Fruit fly (Drosophila melanogaster) whole organism, prepupa: ENCODE results near the gene CG32817.

Experiments
- Blimp-1 ChIP-seq: fragments of 200-800 bp; sonication (Bioruptor generic); optimal IDR thresholded peaks from 3 replicates; lab custom pipeline; 2017; ENCODE audit warnings: missing biosample characterization, missing genetic modification characterization, mild to moderate bottlenecking, moderate library complexity, missing genetic modification reagents
- CG10631 ChIP-seq: fragments of 200-800 bp; sonication (Bioruptor generic); optimal IDR thresholded peaks from 2 replicates; lab custom pipeline; 2016; ENCODE audit warnings: missing biosample characterization, missing genetic modification characterization
- CG10669 ChIP-seq: fragments of 200-800 bp; sonication (Bioruptor generic); optimal IDR thresholded peaks from 3 replicates; lab custom pipeline; 2018; ENCODE audit warnings: missing biosample characterization, mild to moderate bottlenecking, missing genetic modification characterization, moderate library complexity
- CG11294 ChIP-seq: fragments of 200-800 bp; sonication (Bioruptor generic); IDR thresholded peaks from 2 replicates; pipeline ENCODE4 v1.3.6; 2022; ENCODE audit warnings: missing biosample characterization, missing genetic modification characterization
- CG11762 ChIP-seq: fragments of 200-800 bp; sonication (Bioruptor generic); optimal IDR thresholded peaks from 3 replicates; lab custom pipeline; 2016; ENCODE audit warnings: missing biosample characterization, missing genetic modification characterization; ENCODE audit not compliant: insufficient read depth
- CG11902 ChIP-seq: fragments of 200-800 bp; sonication (Bioruptor generic); optimal IDR thresholded peaks from 3 replicates; lab custom pipeline; 2016; ENCODE audit warnings: missing biosample characterization, missing genetic modification characterization
- CG1621 ChIP-seq: fragments of 200-800 bp; sonication (Bioruptor generic); optimal IDR thresholded peaks from 3 replicates; lab custom pipeline; 2018; ENCODE audit warnings: missing biosample characterization, mild to moderate bottlenecking, missing genetic modification characterization
- CG16779 ChIP-seq: fragments of 200-800 bp; sonication (Bioruptor generic); optimal IDR thresholded peaks from 3 replicates; lab custom pipeline; 2017; ENCODE audit warnings: missing biosample characterization, mild to moderate bottlenecking, missing genetic modification characterization
- CG3032 ChIP-seq: fragments of 200-800 bp; optimal IDR thresholded peaks from 2 replicates; lab custom pipeline; 2019; ENCODE audit warnings: missing biosample characterization, mild to moderate bottlenecking, missing genetic modification characterization, moderate library complexity
- CG31627 ChIP-seq: fragments of 200-800 bp; sonication (Bioruptor generic); optimal IDR thresholded peaks from 3 replicates; lab custom pipeline; 2016; ENCODE audit warnings: missing biosample characterization, missing genetic modification characterization
- CG32006 ChIP-seq: fragments of 200-800 bp; sonication (Bioruptor generic); optimal IDR thresholded peaks from 3 replicates; lab custom pipeline; 2017; ENCODE audit warnings: missing biosample characterization, mild to moderate bottlenecking, missing genetic modification characterization
- CG34406 ChIP-seq: fragments of 200-800 bp; sonication (Bioruptor generic); optimal IDR thresholded peaks from 3 replicates; lab custom pipeline; 2016; ENCODE audit warnings: missing biosample characterization, missing genetic modification characterization
- CG3919 ChIP-seq: fragments of 200-800 bp; sonication (Bioruptor generic); optimal IDR thresholded peaks from 3 replicates; lab custom pipeline; 2016; ENCODE audit warnings: missing biosample characterization, missing genetic modification characterization
- CG4318 ChIP-seq: fragments of 200-800 bp; sonication (Bioruptor generic); optimal IDR thresholded peaks from 3 replicates; lab custom pipeline; 2017; ENCODE audit warnings: missing biosample characterization, mild to moderate bottlenecking, missing genetic modification characterization
- CG6163 ChIP-seq: fragments of 200-800 bp; sonication (Bioruptor generic); IDR thresholded peaks from 3 replicates; pipeline ENCODE4 v1.3.6; 2022; ENCODE audit warnings: missing biosample characterization, missing genetic modification characterization
- CG6276 ChIP-seq: fragments of 200-800 bp; sonication (Bioruptor generic); optimal IDR thresholded peaks from 2 replicates; lab custom pipeline; 2017; ENCODE audit warnings: missing biosample characterization, mild to moderate bottlenecking, missing genetic modification characterization
- CG6792 ChIP-seq: fragments of 200-800 bp; sonication (Bioruptor generic); optimal IDR thresholded peaks from 3 replicates; lab custom pipeline; 2016; ENCODE audit warnings: missing biosample characterization, missing genetic modification characterization
- CG6808 ChIP-seq: fragments of 200-800 bp; sonication (Bioruptor generic); optimal IDR thresholded peaks from 3 replicates; lab custom pipeline; 2017; ENCODE audit warnings: missing biosample characterization, missing genetic modification characterization, mild to moderate bottlenecking, moderate library complexity, missing genetic modification reagents
- CG7368 ChIP-seq: fragments of 200-800 bp; sonication (Bioruptor generic); optimal IDR thresholded peaks from 3 replicates; lab custom pipeline; 2016; ENCODE audit warnings: missing biosample characterization, missing genetic modification characterization
- CG8319 ChIP-seq: fragments of 200-800 bp; sonication (Bioruptor generic); optimal IDR thresholded peaks from 3 replicates; lab custom pipeline; 2016; ENCODE audit warnings: missing biosample characterization, missing genetic modification characterization
- CG9139 ChIP-seq: fragments of 200-800 bp; sonication (Bioruptor generic); optimal IDR thresholded peaks from 3 replicates; lab custom pipeline; 2017; ENCODE audit warnings: missing biosample characterization, mild to moderate bottlenecking, missing genetic modification characterization
- Eip78C ChIP-seq: fragments of 200-800 bp; sonication (Bioruptor generic); peaks from one replicate; lab custom pipeline; 2016; ENCODE audit warnings: missing biosample characterization, missing genetic modification characterization
- Ets21C ChIP-seq: fragments of 200-800 bp; sonication (Bioruptor generic); optimal IDR thresholded peaks from 3 replicates; lab custom pipeline; 2016; ENCODE audit warnings: missing biosample characterization, missing genetic modification characterization
- Ets96B ChIP-seq: fragments of 200-800 bp; optimal IDR thresholded peaks from 2 replicates; lab custom pipeline; 2019; ENCODE audit warnings: missing biosample characterization, mild to moderate bottlenecking, missing genetic modification characterization, moderate library complexity
- Gug ChIP-seq: fragments of 200-800 bp; sonication (Bioruptor generic); IDR thresholded peaks from 2 replicates; pipeline ENCODE4 v1.3.6; 2022; ENCODE audit warnings: missing biosample characterization, missing genetic modification characterization
- Hr38 ChIP-seq: sonication (Bioruptor generic); optimal IDR thresholded peaks from 2 replicates; lab custom pipeline; 2016; ENCODE audit warnings: missing biosample characterization, missing genetic modification characterization
- Hr4 ChIP-seq: fragments of 200-800 bp; sonication (Bioruptor generic); optimal IDR thresholded peaks from 3 replicates; lab custom pipeline; 2016; ENCODE audit warnings: missing biosample characterization, missing genetic modification characterization
- Met ChIP-seq: fragments of 200-800 bp; sonication (Bioruptor generic); optimal IDR thresholded peaks from 3 replicates; lab custom pipeline; 2016; ENCODE audit warnings: missing biosample characterization, missing genetic modification characterization
- OdsH ChIP-seq: fragments of 200-800 bp; sonication (Bioruptor generic); optimal IDR thresholded peaks from 3 replicates; lab custom pipeline; 2016; ENCODE audit warnings: missing biosample characterization, missing genetic modification characterization
- Smox ChIP-seq: fragments of 200-800 bp; sonication (Bioruptor generic); optimal IDR thresholded peaks from 3 replicates; lab custom pipeline; 2016; ENCODE audit warnings: missing biosample characterization, missing genetic modification characterization
- Sox102F ChIP-seq: fragments of 200-800 bp; sonication (Bioruptor generic); optimal IDR thresholded peaks from 2 replicates; lab custom pipeline; 2016; ENCODE audit warnings: missing biosample characterization, mild to moderate bottlenecking, missing genetic modification characterization
- Sox14 ChIP-seq: fragments of 200-800 bp; sonication (Bioruptor generic); optimal IDR thresholded peaks from 3 replicates; lab custom pipeline; 2016; ENCODE audit warnings: missing biosample characterization, missing genetic modification characterization
- Sox15 ChIP-seq: fragments of 200-800 bp; sonication (Bioruptor generic); optimal IDR thresholded peaks from 3 replicates; lab custom pipeline; 2016; ENCODE audit warnings: missing biosample characterization, missing genetic modification characterization
- achi ChIP-seq: fragments of 200-800 bp; sonication (Bioruptor generic); optimal IDR thresholded peaks from 3 replicates; lab custom pipeline; 2016; ENCODE audit warnings: missing biosample characterization, missing genetic modification characterization
- acj6 ChIP-seq: fragments of 200-800 bp; sonication (Bioruptor generic); optimal IDR thresholded peaks from 3 replicates; lab custom pipeline; 2016; ENCODE audit warnings: missing biosample characterization, missing genetic modification characterization
- cyc ChIP-seq: fragments of 200-800 bp; sonication (Bioruptor generic); optimal IDR thresholded peaks from 3 replicates; lab custom pipeline; 2016; ENCODE audit warnings: missing biosample characterization, missing genetic modification characterization
- dac ChIP-seq: fragments of 200-800 bp; sonication (Bioruptor generic); optimal IDR thresholded peaks from 2 replicates; lab custom pipeline; 2017; ENCODE audit warnings: missing biosample characterization, mild to moderate bottlenecking, missing genetic modification characterization
- dsx ChIP-seq: fragments of 200-800 bp; optimal IDR thresholded peaks from 3 replicates; lab custom pipeline; 2019; ENCODE audit warnings: missing biosample characterization, mild to moderate bottlenecking, missing genetic modification characterization, moderate library complexity; ENCODE audit not compliant: poor library complexity, severe bottlenecking
- eg ChIP-seq: fragments of 200-800 bp; sonication (Bioruptor generic); IDR thresholded peaks from 3 replicates; pipeline ENCODE4 v1.3.6; 2022; ENCODE audit warnings: missing biosample characterization, missing genetic modification characterization
- esn ChIP-seq: fragments of 200-800 bp; sonication (Bioruptor generic); optimal IDR thresholded peaks from 2 replicates; lab custom pipeline; 2016; ENCODE audit warnings: missing biosample characterization, mild to moderate bottlenecking, missing genetic modification characterization, moderate library complexity
- fd85E ChIP-seq: fragments of 200-800 bp; sonication (Bioruptor generic); optimal IDR thresholded peaks from 3 replicates; lab custom pipeline; 2016; ENCODE audit warnings: missing biosample characterization, missing genetic modification characterization
- fkh ChIP-seq: fragments of 200-800 bp; sonication (Bioruptor generic); optimal IDR thresholded peaks from 3 replicates; lab custom pipeline; 2017; ENCODE audit warnings: missing biosample characterization, mild to moderate bottlenecking, missing genetic modification characterization, moderate library complexity
- net ChIP-seq: fragments of 200-800 bp; sonication (Bioruptor generic); optimal IDR thresholded peaks from 3 replicates; lab custom pipeline; 2016; ENCODE audit warnings: missing biosample characterization, missing genetic modification characterization
- pdm3 ChIP-seq: fragments of 200-800 bp; sonication (Bioruptor generic); optimal IDR thresholded peaks from 3 replicates; lab custom pipeline; 2016; ENCODE audit warnings: missing biosample characterization, missing genetic modification characterization
- ss ChIP-seq, 2 experiments: fragments of 200-800 bp; sonication (Bioruptor generic); optimal IDR thresholded peaks; 2 replicates in 1 of 2; 3 replicates in 1 of 2; lab custom pipeline; 2017 to 2018; ENCODE audit warnings: mild to moderate bottlenecking in 2 of 2, missing biosample characterization in 2 of 2, missing genetic modification characterization in 2 of 2, moderate library complexity in 1 of 2
- svp ChIP-seq: fragments of 200-800 bp; sonication (Bioruptor generic); peaks from one replicate; lab custom pipeline; 2016; ENCODE audit warnings: missing biosample characterization, missing genetic modification characterization
- topi ChIP-seq: fragments of 200-800 bp; sonication (Bioruptor generic); optimal IDR thresholded peaks from 3 replicates; lab custom pipeline; 2016; ENCODE audit warnings: missing biosample characterization, missing genetic modification characterization
- vri ChIP-seq: fragments of 200-800 bp; sonication (Bioruptor generic); optimal IDR thresholded peaks from 3 replicates; lab custom pipeline; 2016; ENCODE audit warnings: missing biosample characterization, mild to moderate bottlenecking, missing genetic modification characterization

The CG32817 gene

dm6 chrX:446002-446401, 32.9 kb upstream of the CG32817 start (continued):
- TF ChIP-seq CG7368 (GFP tag; lab: Kevin White, UChicago) (peak; percentile 4), Ets21C (GFP tag; lab: Kevin White, UChicago) (no peak), CG31627 (GFP tag; lab: Kevin White, UChicago) (peak; percentile 44), Blimp-1 (GFP tag; lab: Kevin White, UChicago) (no peak), Hr38 (GFP tag; lab: Kevin White, UChicago) (no peak), pdm3 (GFP tag; lab: Kevin White, UChicago) (no peak), ss (GFP tag; optimal IDR thresholded peaks at IDR 0.05; lab: Kevin White, UChicago) (peak; percentile 32 to 53), dac (no peak), CG1621 (tag; lab: Kevin White, UChicago) (no peak), Smox (no peak), CG11902 (GFP tag; lab: Kevin White, UChicago) (no peak), vri (no peak), CG8319 (no peak), svp (GFP tag; lab: Kevin White, UChicago) (peak; percentile 80), CG3032 (tag; lab: Kevin White, UChicago) (peak; percentile 51), CG11294 (GFP tag; lab: Robert Waterston, UW) (no peak), CG6276 (GFP tag; lab: Kevin White, UChicago) (no peak), Eip78C (peak; percentile 84), CG6163 (no peak), CG10669 (peak; percentile 46), CG4318 (no peak), CG34406 (GFP tag; lab: Kevin White, UChicago) (peak; percentile 5), topi (peak; percentile 55), CG3919 (GFP tag; lab: Kevin White, UChicago) (peak; percentile 9), acj6 (GFP tag; lab: Kevin White, UChicago) (peak; percentile 37), Sox102F (peak; percentile 42)
- TF ChIP-seq, all 60 proteins: peak for 28

- TF ChIP-seq Eip78C: peak; percentile 94
- TF ChIP-seq esn (GFP tag; lab: Kevin White, UChicago): peak; percentile 83
- peak; percentile 70 for TF ChIP-seq Ets96B (tag; lab: Kevin White, UChicago)
- TF ChIP-seq CG32006 (GFP tag; lab: Kevin White, UChicago): peak; percentile 48
- TF ChIP-seq CG4318: no peak
- TF ChIP-seq CG6808 (GFP tag; lab: Kevin White, UChicago): peak; percentile 59
- TF ChIP-seq Met (GFP tag; lab: Kevin White, UChicago): peak; percentile 86
- peak; percentile 71 for TF ChIP-seq CG10631 (GFP tag; lab: Kevin White, UChicago)
- peak; percentile 68 for TF ChIP-seq CG6792 (GFP tag; lab: Kevin White, UChicago)
- TF ChIP-seq dsx (GFP tag; lab: Kevin White, UChicago): peak; percentile 73
- peak; percentile 82 for TF ChIP-seq Sox102F
- TF ChIP-seq CG16779 (tag; lab: Kevin White, UChicago): no peak
- peak; percentile 23 for TF ChIP-seq net (GFP tag; lab: Kevin White, UChicago)
- TF ChIP-seq dac: no peak
- TF ChIP-seq CG7368 (GFP tag; lab: Kevin White, UChicago): peak; percentile 43
- no peak for TF ChIP-seq Gug (GFP tag; lab: Robert Waterston, UW)
- peak; percentile 36 for TF ChIP-seq Hr4 (GFP tag; lab: Kevin White, UChicago)
- no peak for TF ChIP-seq Hr38 (GFP tag; lab: Kevin White, UChicago)
- peak; percentile 74 for TF ChIP-seq acj6 (GFP tag; lab: Kevin White, UChicago)
- TF ChIP-seq topi: peak; percentile 81
- TF ChIP-seq pdm3 (GFP tag; lab: Kevin White, UChicago): peak; percentile 71
- peak; percentile 65 for TF ChIP-seq OdsH (GFP tag; lab: Kevin White, UChicago)
- TF ChIP-seq CG8319: peak; percentile 53
- TF ChIP-seq CG6276 (GFP tag; lab: Kevin White, UChicago): peak; percentile 9
- TF ChIP-seq ss (GFP tag; optimal IDR thresholded peaks at IDR 0.05; lab: Kevin White, UChicago): peak; percentile 37 to 49
- TF ChIP-seq CG11762 (GFP tag; lab: Kevin White, UChicago): peak; percentile 65
- TF ChIP-seq CG10669: peak; percentile 74
- TF ChIP-seq Smox: peak; percentile 80
- TF ChIP-seq Sox14: peak; percentile 73
- TF ChIP-seq CG3032 (tag; lab: Kevin White, UChicago): peak; percentile 63
- peak; percentile 44 for TF ChIP-seq CG1621 (tag; lab: Kevin White, UChicago)
- peak; percentile 24 for TF ChIP-seq Sox15 (GFP tag; lab: Kevin White, UChicago)
- TF ChIP-seq achi: peak; percentile 53
- TF ChIP-seq CG9139 (GFP tag; lab: Kevin White, UChicago): peak; percentile 9
- peak; percentile 86 for TF ChIP-seq CG6163
- peak; percentile 67 for TF ChIP-seq CG34406 (GFP tag; lab: Kevin White, UChicago)
- no peak for TF ChIP-seq fkh
- TF ChIP-seq fd85E (GFP tag; lab: Kevin White, UChicago): no peak
- TF ChIP-seq cyc (GFP tag; lab: Kevin White, UChicago): peak; percentile 75
- 0 out of 3 replicates have a peak, but pooled peaks have one; percentile 40 for TF ChIP-seq eg (GFP tag; lab: Robert Waterston, UW)
Measured at dm6 chrX:448270-448669, 30.6 kb upstream of the CG32817 start.
